Worm (Caenorhabditis elegans): ENCODE results near the gene col-144.

col-144 gene

DNA sequence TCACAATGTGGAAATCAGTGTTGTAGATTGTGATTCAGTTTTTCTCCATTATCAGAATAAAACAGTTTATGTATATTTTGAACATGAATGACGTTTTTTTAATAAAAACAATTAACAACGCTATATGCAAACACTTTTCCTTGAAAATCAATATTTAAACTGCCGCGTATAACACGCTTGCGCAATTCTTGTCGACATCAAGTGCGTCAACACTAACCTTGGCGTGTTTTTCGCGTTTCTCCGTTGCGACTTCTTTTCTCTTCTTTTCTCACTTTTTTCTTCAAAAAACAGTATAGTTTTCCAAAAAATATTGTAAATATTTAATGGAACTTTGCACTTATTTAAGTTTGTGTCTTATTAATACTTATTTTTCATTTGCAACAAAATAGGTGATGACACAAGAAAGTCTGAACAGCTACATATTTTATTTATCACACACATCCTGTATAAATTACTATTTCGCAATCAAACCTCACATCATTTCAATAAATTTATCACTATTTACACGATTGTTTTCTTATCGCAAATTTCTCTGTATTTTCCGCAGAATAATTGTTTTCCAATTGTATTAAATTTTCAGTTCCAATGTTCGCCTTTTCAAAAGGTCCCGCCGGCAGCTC, 14.9 kb upstream of the col-144 start, which contains the start of gene spas-1 (continued):
- peak; percentile 92 for TF ChIP-seq nhr-90 (tag; optimal IDR thresholded peaks at IDR 0.05; ENCODE audit: poor library complexity)
- no peak for TF ChIP-seq zag-1 (tag; optimal IDR thresholded peaks at IDR 0.05)
- peak; percentile 98 for TF ChIP-seq dpl-1 (GFP tag; optimal IDR thresholded peaks at IDR 0.05)
- no peak for TF ChIP-seq Y116A8C.19 (tag; optimal IDR thresholded peaks at IDR 0.05; ENCODE audit: borderline replicate concordance)
- TF ChIP-seq egl-27 (tag; optimal IDR thresholded peaks at IDR 0.05), result no peak
- TF ChIP-seq lsy-2 (tag; optimal IDR thresholded peaks at IDR 0.05), result peak; percentile 92 to 93
- peak; percentile 81 for TF ChIP-seq elt-2 (tag; optimal IDR thresholded peaks at IDR 0.05)
- no peak for TF ChIP-seq mab-9 (GFP tag; IDR thresholded peaks at IDR 0.05)
- no peak for TF ChIP-seq aha-1 (tag; optimal IDR thresholded peaks at IDR 0.05)
- peak; percentile 66 for TF ChIP-seq lir-3 (tag; optimal IDR thresholded peaks at IDR 0.05; ENCODE audit: poor library complexity)
- peak; percentile 83 for TF ChIP-seq jun-1 (tag; optimal IDR thresholded peaks at IDR 0.05)
- no peak for TF ChIP-seq fkh-4 (tag; optimal IDR thresholded peaks at IDR 0.05; ENCODE audit: borderline replicate concordance)
- no peak for TF ChIP-seq ceh-90 (tag; optimal IDR thresholded peaks at IDR 0.05)
- TF ChIP-seq lin-13 (GFP tag; optimal IDR thresholded peaks at IDR 0.05), result peak; percentile 86
- TF ChIP-seq ceh-8 (GFP tag; optimal IDR thresholded peaks at IDR 0.05), result peak; percentile 68
- peak; percentile 79 for TF ChIP-seq irx-1 (tag; optimal IDR thresholded peaks at IDR 0.05)
- peak; percentile 94 for TF ChIP-seq lin-39 (tag; optimal IDR thresholded peaks at IDR 0.05)
- 0 out of 2 replicates have a peak, but pooled peaks have one; percentile 36 for TF ChIP-seq ceh-88 (GFP tag; IDR thresholded peaks at IDR 0.05)
- peak in 1 of 2 experiments; percentile 62 for TF ChIP-seq ztf-11 (tag; optimal IDR thresholded peaks at IDR 0.05)
- peak; percentile 78 for TF ChIP-seq sox-4 (tag; optimal IDR thresholded peaks at IDR 0.05)
- TF ChIP-seq C04F5.9 (tag; optimal IDR thresholded peaks at IDR 0.05), result peak; percentile 70
- TF ChIP-seq tlp-1 (tag; optimal IDR thresholded peaks at IDR 0.05), result no peak
- peak; percentile 59 for TF ChIP-seq F16B12.6 (tag; optimal IDR thresholded peaks at IDR 0.05)
- peak; percentile 92 for TF ChIP-seq rnt-1 (tag; optimal IDR thresholded peaks at IDR 0.05)
- TF ChIP-seq elt-3 (tag; optimal IDR thresholded peaks at IDR 0.05), result peak in 3 of 6 experiments; percentile 47 to 87 (median 87)
- peak; percentile 76 to 91 (median 84) for TF ChIP-seq ceh-82 (tag; optimal IDR thresholded peaks at IDR 0.05)
- peak; percentile 91 for TF ChIP-seq C16A3.4 (tag; optimal IDR thresholded peaks at IDR 0.05)
- peak; percentile 94 for TF ChIP-seq nhr-47 (tag; optimal IDR thresholded peaks at IDR 0.05)
- TF ChIP-seq nhr-28 (tag; optimal IDR thresholded peaks at IDR 0.05), result no peak
- peak; percentile 21 for TF ChIP-seq sup-37 (GFP tag; optimal IDR thresholded peaks at IDR 0.05)
- TF ChIP-seq nhr-85 (tag), result peak; percentile 95
- peak; percentile 82 for TF ChIP-seq isw-1 (GFP tag; IDR thresholded peaks at IDR 0.05)

DNA sequence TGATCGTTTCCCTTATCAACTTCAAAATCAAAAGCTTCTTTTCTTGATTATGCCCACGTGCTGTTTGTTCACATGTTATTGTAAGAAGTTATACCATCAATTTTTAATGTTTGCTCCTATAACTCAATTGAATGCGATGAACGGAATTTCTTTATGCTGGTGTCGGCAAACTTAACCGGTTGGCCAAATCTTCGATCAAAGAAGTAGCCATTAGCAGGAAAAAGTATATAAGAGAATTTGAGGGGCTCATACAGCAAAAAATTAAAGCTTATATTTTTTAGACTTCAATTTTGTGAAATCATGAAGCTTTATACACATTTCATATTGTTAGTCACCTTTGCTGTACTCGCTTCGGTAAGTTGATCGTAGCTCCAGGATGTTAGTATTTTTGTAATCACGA, 13.3 kb upstream of the col-144 start, which contains the start of gene pqn-16:
Gene pqn-16, plus strand, starts transcription at position 301 of the 400 bp plus-strand sequence.
- TF ChIP-seq hlh-17 (GFP tag; optimal IDR thresholded peaks at IDR 0.05; ENCODE audit: borderline replicate concordance) (no peak), alr-1 (tag; optimal IDR thresholded peaks at IDR 0.05; ENCODE audit: borderline replicate concordance) (no peak), elt-3 (tag; optimal IDR thresholded peaks at IDR 0.05) (no peak), ztf-11 (tag; optimal IDR thresholded peaks at IDR 0.05) (no peak), swsn-7 (tag; optimal IDR thresholded peaks at IDR 0.05) (no peak), sox-4 (tag; optimal IDR thresholded peaks at IDR 0.05) (no peak), nhr-11 (tag; optimal IDR thresholded peaks at IDR 0.05) (no peak), sptf-1 (tag; optimal IDR thresholded peaks at IDR 0.05) (no peak), nhr-237 (tag; optimal IDR thresholded peaks at IDR 0.05) (no peak), fkh-10 (GFP tag; optimal IDR thresholded peaks at IDR 0.05) (no peak), isw-1 (GFP tag; IDR thresholded peaks at IDR 0.05) (no peak), sup-37 (GFP tag; optimal IDR thresholded peaks at IDR 0.05) (no peak), nhr-71 (tag; optimal IDR thresholded peaks at IDR 0.05) (no peak), ama-1 (optimal IDR thresholded peaks at IDR 0.05) (no peak), ceh-90 (tag; optimal IDR thresholded peaks at IDR 0.05) (no peak)

All from whole organism, L1 larva.